Worm (Caenorhabditis elegans) whole organism, L4/young adult: ENCODE data around the gene best-9.

Experiments used
- dao-5 ChIP-seq: sonication (generic microtip); optimal IDR thresholded peaks from 2 replicates; lab custom pipeline; 2016; ENCODE audit warnings: missing genotype, missing genetic modification characterization, moderate library complexity, missing compliant biosample characterization
- him-1 ChIP-seq: sonication (generic microtip); optimal IDR thresholded peaks from 2 replicates; lab custom pipeline; 2016; ENCODE audit warnings: missing genotype, missing genetic modification reagents, missing genetic modification characterization, missing compliant biosample characterization

- TF ChIP-seq him-1: no peak
- TF ChIP-seq dao-5: no peak
Observed at ce11 chrIV:6576728-6577101, 16.2 kb downstream of the best-9 start.
